Worm (Caenorhabditis elegans): ENCODE results near the gene mrps-18C.

ce11 chrIII:4909938-4910337 lies 25.4 kb upstream of the mrps-18C start, which contains the start of gene F26F4.12:
- TF ChIP-seq ama-1 (optimal IDR thresholded peaks at IDR 0.05) (no peak), hlh-30 (tag; optimal IDR thresholded peaks at IDR 0.05; ENCODE audit: insufficient read depth) (no peak), pqm-1 (tag; optimal IDR thresholded peaks at IDR 0.05) (no peak), ceh-14 (tag; optimal IDR thresholded peaks at IDR 0.05) (no peak), nfya-1 (tag; optimal IDR thresholded peaks at IDR 0.05) (no peak)
